Fruit fly (Drosophila melanogaster) whole organism, prepupa: ENCODE results near the gene CG4586.

Source experiments
- CG10631 ChIP-seq: fragments of 200-800 bp; sonication (Bioruptor generic); optimal IDR thresholded peaks from 2 replicates; lab custom pipeline; 2016; ENCODE audit warnings: missing biosample characterization, missing genetic modification characterization
- CG10669 ChIP-seq: fragments of 200-800 bp; sonication (Bioruptor generic); optimal IDR thresholded peaks from 3 replicates; lab custom pipeline; 2018; ENCODE audit warnings: missing biosample characterization, mild to moderate bottlenecking, missing genetic modification characterization, moderate library complexity
- CG11294 ChIP-seq: fragments of 200-800 bp; sonication (Bioruptor generic); IDR thresholded peaks from 2 replicates; pipeline ENCODE4 v1.3.6; 2022; ENCODE audit warnings: missing biosample characterization, missing genetic modification characterization
- CG11762 ChIP-seq: fragments of 200-800 bp; sonication (Bioruptor generic); optimal IDR thresholded peaks from 3 replicates; lab custom pipeline; 2016; ENCODE audit warnings: missing biosample characterization, missing genetic modification characterization; ENCODE audit not compliant: insufficient read depth
- CG15336 ChIP-seq: fragments of 200-800 bp; sonication (Bioruptor generic); IDR thresholded peaks from 2 replicates; pipeline ENCODE4 v1.3.6; 2022; ENCODE audit warnings: missing biosample characterization, missing genetic modification characterization
- CG1621 ChIP-seq: fragments of 200-800 bp; sonication (Bioruptor generic); optimal IDR thresholded peaks from 3 replicates; lab custom pipeline; 2018; ENCODE audit warnings: missing biosample characterization, mild to moderate bottlenecking, missing genetic modification characterization
- CG16779 ChIP-seq: fragments of 200-800 bp; sonication (Bioruptor generic); optimal IDR thresholded peaks from 3 replicates; lab custom pipeline; 2017; ENCODE audit warnings: missing biosample characterization, mild to moderate bottlenecking, missing genetic modification characterization
- CG3032 ChIP-seq: fragments of 200-800 bp; optimal IDR thresholded peaks from 2 replicates; lab custom pipeline; 2019; ENCODE audit warnings: missing biosample characterization, mild to moderate bottlenecking, missing genetic modification characterization, moderate library complexity
- CG32006 ChIP-seq: fragments of 200-800 bp; sonication (Bioruptor generic); optimal IDR thresholded peaks from 3 replicates; lab custom pipeline; 2017; ENCODE audit warnings: missing biosample characterization, mild to moderate bottlenecking, missing genetic modification characterization
- CG3919 ChIP-seq: fragments of 200-800 bp; sonication (Bioruptor generic); optimal IDR thresholded peaks from 3 replicates; lab custom pipeline; 2016; ENCODE audit warnings: missing biosample characterization, missing genetic modification characterization
- CG4318 ChIP-seq: fragments of 200-800 bp; sonication (Bioruptor generic); optimal IDR thresholded peaks from 3 replicates; lab custom pipeline; 2017; ENCODE audit warnings: missing biosample characterization, mild to moderate bottlenecking, missing genetic modification characterization
- CG6163 ChIP-seq: fragments of 200-800 bp; sonication (Bioruptor generic); IDR thresholded peaks from 3 replicates; pipeline ENCODE4 v1.3.6; 2022; ENCODE audit warnings: missing biosample characterization, missing genetic modification characterization
- CG6276 ChIP-seq: fragments of 200-800 bp; sonication (Bioruptor generic); optimal IDR thresholded peaks from 2 replicates; lab custom pipeline; 2017; ENCODE audit warnings: missing biosample characterization, mild to moderate bottlenecking, missing genetic modification characterization
- CG6792 ChIP-seq: fragments of 200-800 bp; sonication (Bioruptor generic); optimal IDR thresholded peaks from 3 replicates; lab custom pipeline; 2016; ENCODE audit warnings: missing biosample characterization, missing genetic modification characterization
- CG6808 ChIP-seq: fragments of 200-800 bp; sonication (Bioruptor generic); optimal IDR thresholded peaks from 3 replicates; lab custom pipeline; 2017; ENCODE audit warnings: missing biosample characterization, missing genetic modification characterization, mild to moderate bottlenecking, moderate library complexity, missing genetic modification reagents
- CG8119 ChIP-seq: fragments of 200-800 bp; sonication (Bioruptor generic); IDR thresholded peaks from 3 replicates; pipeline ENCODE4 v1.3.6; 2022; ENCODE audit warnings: missing biosample characterization, missing genetic modification characterization
- CG8632 ChIP-seq: fragments of 200-800 bp; sonication (Bioruptor generic); optimal IDR thresholded peaks from 3 replicates; lab custom pipeline; 2016; ENCODE audit warnings: missing biosample characterization, missing genetic modification characterization
- CG9139 ChIP-seq: fragments of 200-800 bp; sonication (Bioruptor generic); optimal IDR thresholded peaks from 3 replicates; lab custom pipeline; 2017; ENCODE audit warnings: missing biosample characterization, mild to moderate bottlenecking, missing genetic modification characterization
- Eip75B ChIP-seq: fragments of 200-800 bp; sonication (Bioruptor generic); optimal IDR thresholded peaks from 3 replicates; lab custom pipeline; 2016; ENCODE audit warnings: missing biosample characterization, missing genetic modification characterization
- Eip78C ChIP-seq: fragments of 200-800 bp; sonication (Bioruptor generic); peaks from one replicate; lab custom pipeline; 2016; ENCODE audit warnings: missing biosample characterization, missing genetic modification characterization
- Eip93F ChIP-seq: fragments of 200-800 bp; sonication (Bioruptor generic); optimal IDR thresholded peaks from 2 replicates; lab custom pipeline; 2016; ENCODE audit warnings: missing biosample characterization, mild to moderate bottlenecking, missing genetic modification characterization
- Gug ChIP-seq: fragments of 200-800 bp; sonication (Bioruptor generic); IDR thresholded peaks from 2 replicates; pipeline ENCODE4 v1.3.6; 2022; ENCODE audit warnings: missing biosample characterization, missing genetic modification characterization
- Hr39 ChIP-seq: fragments of 200-800 bp; sonication (Bioruptor generic); optimal IDR thresholded peaks from 2 replicates; lab custom pipeline; 2016; ENCODE audit warnings: missing biosample characterization, missing genetic modification characterization
- Met ChIP-seq: fragments of 200-800 bp; sonication (Bioruptor generic); optimal IDR thresholded peaks from 3 replicates; lab custom pipeline; 2016; ENCODE audit warnings: missing biosample characterization, missing genetic modification characterization
- OdsH ChIP-seq: fragments of 200-800 bp; sonication (Bioruptor generic); optimal IDR thresholded peaks from 3 replicates; lab custom pipeline; 2016; ENCODE audit warnings: missing biosample characterization, missing genetic modification characterization
- Smox ChIP-seq: fragments of 200-800 bp; sonication (Bioruptor generic); optimal IDR thresholded peaks from 3 replicates; lab custom pipeline; 2016; ENCODE audit warnings: missing biosample characterization, missing genetic modification characterization
- Sox102F ChIP-seq: fragments of 200-800 bp; sonication (Bioruptor generic); optimal IDR thresholded peaks from 2 replicates; lab custom pipeline; 2016; ENCODE audit warnings: missing biosample characterization, mild to moderate bottlenecking, missing genetic modification characterization
- Sox14 ChIP-seq: fragments of 200-800 bp; sonication (Bioruptor generic); optimal IDR thresholded peaks from 3 replicates; lab custom pipeline; 2016; ENCODE audit warnings: missing biosample characterization, missing genetic modification characterization
- Sox15 ChIP-seq: fragments of 200-800 bp; sonication (Bioruptor generic); optimal IDR thresholded peaks from 3 replicates; lab custom pipeline; 2016; ENCODE audit warnings: missing biosample characterization, missing genetic modification characterization
- achi ChIP-seq: fragments of 200-800 bp; sonication (Bioruptor generic); optimal IDR thresholded peaks from 3 replicates; lab custom pipeline; 2016; ENCODE audit warnings: missing biosample characterization, missing genetic modification characterization
- acj6 ChIP-seq: fragments of 200-800 bp; sonication (Bioruptor generic); optimal IDR thresholded peaks from 3 replicates; lab custom pipeline; 2016; ENCODE audit warnings: missing biosample characterization, missing genetic modification characterization
- cyc ChIP-seq: fragments of 200-800 bp; sonication (Bioruptor generic); optimal IDR thresholded peaks from 3 replicates; lab custom pipeline; 2016; ENCODE audit warnings: missing biosample characterization, missing genetic modification characterization
- dac ChIP-seq: fragments of 200-800 bp; sonication (Bioruptor generic); optimal IDR thresholded peaks from 2 replicates; lab custom pipeline; 2017; ENCODE audit warnings: missing biosample characterization, mild to moderate bottlenecking, missing genetic modification characterization
- eg ChIP-seq: fragments of 200-800 bp; sonication (Bioruptor generic); IDR thresholded peaks from 3 replicates; pipeline ENCODE4 v1.3.6; 2022; ENCODE audit warnings: missing biosample characterization, missing genetic modification characterization
- esn ChIP-seq: fragments of 200-800 bp; sonication (Bioruptor generic); optimal IDR thresholded peaks from 2 replicates; lab custom pipeline; 2016; ENCODE audit warnings: missing biosample characterization, mild to moderate bottlenecking, missing genetic modification characterization, moderate library complexity
- fd59A ChIP-seq: fragments of 200-800 bp; sonication (Bioruptor generic); optimal IDR thresholded peaks from 2 replicates; lab custom pipeline; 2017; ENCODE audit warnings: missing biosample characterization, mild to moderate bottlenecking, missing genetic modification characterization, missing genetic modification reagents
- fd85E ChIP-seq: fragments of 200-800 bp; sonication (Bioruptor generic); optimal IDR thresholded peaks from 3 replicates; lab custom pipeline; 2016; ENCODE audit warnings: missing biosample characterization, missing genetic modification characterization
- fkh ChIP-seq: fragments of 200-800 bp; sonication (Bioruptor generic); optimal IDR thresholded peaks from 3 replicates; lab custom pipeline; 2017; ENCODE audit warnings: missing biosample characterization, mild to moderate bottlenecking, missing genetic modification characterization, moderate library complexity
- lz ChIP-seq: fragments of 200-800 bp; sonication (Bioruptor generic); optimal IDR thresholded peaks from 3 replicates; lab custom pipeline; 2016; ENCODE audit warnings: missing biosample characterization, missing genetic modification characterization
- pdm3 ChIP-seq: fragments of 200-800 bp; sonication (Bioruptor generic); optimal IDR thresholded peaks from 3 replicates; lab custom pipeline; 2016; ENCODE audit warnings: missing biosample characterization, missing genetic modification characterization
- salr ChIP-seq, 2 experiments: fragments of 200-800 bp; sonication (Bioruptor generic); optimal IDR thresholded peaks; 3 replicates each; lab custom pipeline; 2016 to 2018; ENCODE audit warnings: missing biosample characterization in 2 of 2, missing genetic modification characterization in 2 of 2, mild to moderate bottlenecking in 1 of 2
- spab ChIP-seq: fragments of 200-800 bp; sonication (Bioruptor generic); optimal IDR thresholded peaks from 2 replicates; lab custom pipeline; 2017; ENCODE audit warnings: missing biosample characterization, mild to moderate bottlenecking, missing genetic modification characterization, missing genetic modification reagents
- svp ChIP-seq: fragments of 200-800 bp; sonication (Bioruptor generic); peaks from one replicate; lab custom pipeline; 2016; ENCODE audit warnings: missing biosample characterization, missing genetic modification characterization
- topi ChIP-seq: fragments of 200-800 bp; sonication (Bioruptor generic); optimal IDR thresholded peaks from 3 replicates; lab custom pipeline; 2016; ENCODE audit warnings: missing biosample characterization, missing genetic modification characterization
- vri ChIP-seq: fragments of 200-800 bp; sonication (Bioruptor generic); optimal IDR thresholded peaks from 3 replicates; lab custom pipeline; 2016; ENCODE audit warnings: missing biosample characterization, mild to moderate bottlenecking, missing genetic modification characterization

CG4586 gene

dm6 chrX:6983500-6984320 is 14.0 kb downstream of the CG4586 start (continued):
- TF ChIP-seq esn (GFP tag; lab: Kevin White, UChicago) (peak; percentile 49), CG10669 (GFP tag; lab: Kevin White, UChicago) (peak; percentile 44), eg (GFP tag; lab: Robert Waterston, UW) (0 out of 3 replicates have a peak, but pooled peaks have one; percentile 21), CG10631 (GFP tag; lab: Kevin White, UChicago) (peak; percentile 60), pdm3 (GFP tag; lab: Kevin White, UChicago) (peak; percentile 14), CG15336 (GFP tag; lab: Robert Waterston, UW) (peak; percentile 58; the same call in 1 of the 2 replicates), CG6808 (GFP tag; lab: Kevin White, UChicago) (peak; percentile 63), CG11294 (GFP tag; lab: Robert Waterston, UW) (no peak), cyc (GFP tag; lab: Kevin White, UChicago) (peak; percentile 5), Eip93F (GFP tag; lab: Kevin White, UChicago) (no peak), dac (no peak), fd85E (GFP tag; lab: Kevin White, UChicago) (no peak), Eip78C (peak; percentile 87), CG16779 (peak; percentile 45), Sox102F (GFP tag; lab: Kevin White, UChicago) (peak; percentile 39), CG11762 (GFP tag; lab: Kevin White, UChicago) (no peak), CG8119 (GFP tag; lab: Robert Waterston, UW) (peak; percentile 74), CG6163 (GFP tag; lab: Robert Waterston, UW) (peak; percentile 79), spab (GFP tag; lab: Kevin White, UChicago) (peak; percentile 56), Smox (peak; percentile 31), CG4318 (GFP tag; lab: Kevin White, UChicago) (no peak), salr (GFP tag; optimal IDR thresholded peaks at IDR 0.05; lab: Kevin White, UChicago) (peak; percentile 29 to 46), CG32006 (GFP tag; lab: Kevin White, UChicago) (peak; percentile 30), CG3032 (peak; percentile 68), CG3919 (GFP tag; lab: Kevin White, UChicago) (peak; percentile 62), Sox15 (GFP tag; lab: Kevin White, UChicago) (no peak), fkh (GFP tag; lab: Kevin White, UChicago) (no peak), CG6276 (GFP tag; lab: Kevin White, UChicago) (no peak), achi (GFP tag; lab: Kevin White, UChicago) (peak; percentile 50)

dm6 chrX:6985182-6985851 is 15.6 kb downstream of the CG4586 start:
- peak; percentile 75 for TF ChIP-seq Sox15 (GFP tag; lab: Kevin White, UChicago)
- TF ChIP-seq Eip75B (GFP tag; lab: Kevin White, UChicago): peak; percentile 93
- TF ChIP-seq acj6 (GFP tag; lab: Kevin White, UChicago): peak; percentile 90
- TF ChIP-seq CG9139 (GFP tag; lab: Kevin White, UChicago): peak; percentile 68
- peak; percentile 49 for TF ChIP-seq fkh (GFP tag; lab: Kevin White, UChicago)
- TF ChIP-seq CG8632: peak; percentile 87
- peak; percentile 76 for TF ChIP-seq CG6276 (GFP tag; lab: Kevin White, UChicago)
- peak; percentile 96 for TF ChIP-seq Met (GFP tag; lab: Kevin White, UChicago)
- peak; percentile 93 for TF ChIP-seq Hr39 (GFP tag; lab: Kevin White, UChicago)
- peak; percentile 96 for TF ChIP-seq topi (GFP tag; lab: Kevin White, UChicago)
- TF ChIP-seq vri (GFP tag; lab: Kevin White, UChicago): peak; percentile 96
- TF ChIP-seq lz: peak; percentile 95
- peak; percentile 83 for TF ChIP-seq fd59A (GFP tag; lab: Kevin White, UChicago)
- peak; percentile 86 for TF ChIP-seq OdsH (GFP tag; lab: Kevin White, UChicago)
- peak; percentile 58 for TF ChIP-seq Gug (GFP tag; lab: Robert Waterston, UW)
- no peak; the same call in 1 of the 2 replicates for TF ChIP-seq CG11294 (GFP tag; lab: Robert Waterston, UW)
- TF ChIP-seq CG15336 (GFP tag; lab: Robert Waterston, UW): peak; percentile 81
- TF ChIP-seq CG1621 (tag; lab: Kevin White, UChicago): peak; percentile 67
- peak; percentile 92 for TF ChIP-seq CG6792 (GFP tag; lab: Kevin White, UChicago)
- TF ChIP-seq CG16779: peak; percentile 44
- TF ChIP-seq Eip93F (GFP tag; lab: Kevin White, UChicago): peak; percentile 93
- peak; percentile 98 for TF ChIP-seq svp (GFP tag; lab: Kevin White, UChicago)
- peak; percentile 91 for TF ChIP-seq CG3919 (GFP tag; lab: Kevin White, UChicago)
- TF ChIP-seq Smox: peak; percentile 94
- peak; percentile 79 for TF ChIP-seq spab (GFP tag; lab: Kevin White, UChicago)
- TF ChIP-seq Sox14: peak; percentile 95
- peak; percentile 89 for TF ChIP-seq achi (GFP tag; lab: Kevin White, UChicago)
- peak; percentile 96 for TF ChIP-seq Sox102F (GFP tag; lab: Kevin White, UChicago)
